Worm (Caenorhabditis elegans) whole organism, late embryonic: ENCODE measurements around the gene C29F7.1.

Experiments
- F13H6.1 ChIP-seq: sonication (generic microtip); optimal IDR thresholded peaks from 2 replicates; lab custom pipeline; 2016; ENCODE audit warnings: missing genetic modification characterization, missing compliant biosample characterization
- K02D7.2 ChIP-seq: sonication (generic microtip); optimal IDR thresholded peaks from 2 replicates; lab custom pipeline; 2017; ENCODE audit warnings: mild to moderate bottlenecking, missing genetic modification characterization, missing compliant biosample characterization
- Y22D7AL.16 ChIP-seq: sonication (generic microtip); optimal IDR thresholded peaks from 2 replicates; lab custom pipeline; 2016; ENCODE audit warnings: missing genetic modification characterization, missing compliant biosample characterization
- ama-1 ChIP-seq: fragments of 150-350 bp; optimal IDR thresholded peaks from 2 replicates; lab custom pipeline; 2014
- ceh-2 ChIP-seq: sonication (generic microtip); optimal IDR thresholded peaks from 2 replicates; lab custom pipeline; 2016; ENCODE audit warnings: missing genotype, missing genetic modification characterization, missing compliant biosample characterization
- dmd-4 ChIP-seq: sonication (generic microtip); optimal IDR thresholded peaks from 2 replicates; lab custom pipeline; 2016; ENCODE audit warnings: borderline replicate concordance, missing genetic modification characterization, missing compliant biosample characterization
- ets-4 ChIP-seq: sonication (generic microtip); optimal IDR thresholded peaks from 2 replicates; lab custom pipeline; 2016; ENCODE audit warnings: missing genetic modification characterization, missing compliant biosample characterization
- gmeb-2 ChIP-seq: sonication (generic microtip); optimal IDR thresholded peaks from 2 replicates; lab custom pipeline; 2016; ENCODE audit warnings: missing genetic modification characterization, inconsistent platforms, missing compliant biosample characterization
- madf-2 ChIP-seq: sonication (generic microtip); optimal IDR thresholded peaks from 2 replicates; lab custom pipeline; 2017; ENCODE audit warnings: missing genetic modification characterization, missing compliant biosample characterization
- nhr-11 ChIP-seq: fragments of 150-350 bp; optimal IDR thresholded peaks from 2 replicates; lab custom pipeline; 2014; ENCODE audit warnings: missing biosample characterization, missing genetic modification characterization
- pha-4 ChIP-seq: fragments of 150-350 bp; optimal IDR thresholded peaks from 2 replicates; lab custom pipeline; 2018; ENCODE audit warnings: missing biosample characterization, missing genetic modification reagents, missing genetic modification characterization
- syd-9 ChIP-seq: sonication (generic microtip); optimal IDR thresholded peaks from 2 replicates; lab custom pipeline; 2016; ENCODE audit warnings: mild to moderate bottlenecking, missing genetic modification characterization, moderate library complexity, missing compliant biosample characterization

DNA sequence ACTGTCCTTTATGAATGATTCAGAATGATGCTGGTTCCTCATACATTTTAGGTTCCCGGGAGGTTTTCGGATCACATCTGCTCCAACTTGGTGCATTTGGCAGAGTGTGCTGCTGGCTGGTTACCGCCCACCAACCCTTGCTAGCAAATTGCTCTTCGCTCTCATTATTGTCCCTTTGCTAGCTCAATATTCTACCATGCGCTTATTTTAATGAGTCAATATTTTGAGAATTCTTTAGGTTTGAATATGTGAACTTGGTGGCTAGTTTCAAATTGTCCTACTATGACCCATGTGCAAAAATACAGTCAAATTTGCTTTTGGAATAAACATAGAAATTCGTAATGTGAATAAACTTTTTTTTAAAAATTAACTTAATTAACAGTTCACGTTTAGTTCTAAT lies 25.4 kb downstream of the C29F7.1 start:
- no peak for TF ChIP-seq ets-4 (tag; lab: Kevin White, UChicago)
- TF ChIP-seq Y22D7AL.16 (tag; lab: Kevin White, UChicago): no peak
- TF ChIP-seq dmd-4: no peak
- TF ChIP-seq syd-9 (tag; lab: Kevin White, UChicago): no peak
- TF ChIP-seq pha-4 (tag; lab: Kevin White, UChicago): no peak
- no peak for TF ChIP-seq ama-1 (lab: Kevin White, UChicago)
- no peak for TF ChIP-seq gmeb-2 (tag; lab: Kevin White, UChicago)
- TF ChIP-seq F13H6.1 (tag; lab: Kevin White, UChicago): no peak
- TF ChIP-seq nhr-11 (tag; lab: Kevin White, UChicago): no peak
- TF ChIP-seq madf-2 (tag; lab: Kevin White, UChicago): no peak
- TF ChIP-seq ceh-2 (tag; lab: Kevin White, UChicago): no peak
- no peak for TF ChIP-seq K02D7.2
